Worm (Caenorhabditis elegans): Measurements from ENCODE around the gene B0524.3.

DNA sequence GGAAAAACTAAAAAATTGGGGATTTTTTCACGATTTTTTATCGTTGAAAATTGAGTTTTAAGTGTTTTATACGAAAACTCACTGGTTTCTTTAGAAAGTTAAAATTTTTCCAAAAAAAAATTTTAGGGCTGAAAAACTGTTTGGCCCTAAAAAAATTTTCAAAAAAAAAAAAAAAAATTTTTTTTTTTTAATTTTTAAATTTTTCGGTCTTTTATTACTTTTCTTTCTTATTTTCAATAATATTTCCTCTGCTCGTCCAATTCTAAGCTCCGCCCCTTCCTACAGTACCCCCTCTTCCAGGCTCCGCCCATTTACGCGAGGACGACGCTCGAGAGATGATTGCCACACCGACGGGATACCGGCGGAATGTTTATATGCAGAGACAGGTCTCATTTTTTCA lies 38.7 kb upstream of the B0524.3 start, which contains the start of gene pqn-82:
- no peak for TF ChIP-seq ceh-19 (GFP tag; optimal IDR thresholded peaks at IDR 0.05)
- TF ChIP-seq ceh-14 (tag; optimal IDR thresholded peaks at IDR 0.05), result no peak
- TF ChIP-seq elt-4 (tag; optimal IDR thresholded peaks at IDR 0.05), result no peak
- no peak for TF ChIP-seq pag-3 (tag; optimal IDR thresholded peaks at IDR 0.05; ENCODE audit: borderline replicate concordance)
- no peak for TF ChIP-seq nhr-11 (tag; optimal IDR thresholded peaks at IDR 0.05)
- TF ChIP-seq F13H6.1 (tag; optimal IDR thresholded peaks at IDR 0.05), result no peak
- TF ChIP-seq ceh-48 (tag; optimal IDR thresholded peaks at IDR 0.05), result no peak
- TF ChIP-seq fax-1 (tag; optimal IDR thresholded peaks at IDR 0.05), result no peak
- no peak for TF ChIP-seq elt-2 (tag; optimal IDR thresholded peaks at IDR 0.05)
- no peak for TF ChIP-seq tbx-2 (tag; optimal IDR thresholded peaks at IDR 0.05)

Measured in whole organism, late embryonic.